Worm (Caenorhabditis elegans) whole organism, L3 larva: Measurements from ENCODE around the gene rad-23.

Experiments used
- R02D3.7 ChIP-seq: fragments of 150-350 bp; optimal IDR thresholded peaks from 2 replicates; lab custom pipeline; 2014; ENCODE audit warnings: missing biosample characterization, missing genetic modification characterization
- aly-2 ChIP-seq: fragments of 150-350 bp; optimal IDR thresholded peaks from 2 replicates; lab custom pipeline; 2014; ENCODE audit warnings: missing biosample characterization, missing genetic modification characterization
- ama-1 ChIP-seq: fragments of 150-350 bp; optimal IDR thresholded peaks from 2 replicates; lab custom pipeline; 2018
- ceh-16 ChIP-seq: sonication (generic microtip); optimal IDR thresholded peaks from 2 replicates; lab custom pipeline; 2017; ENCODE audit warnings: missing biosample characterization, missing genetic modification characterization
- ceh-28 ChIP-seq: fragments of 150-350 bp; optimal IDR thresholded peaks from 2 replicates; lab custom pipeline; 2014; ENCODE audit warnings: missing biosample characterization, missing genetic modification reagents, missing genetic modification characterization
- ceh-82 ChIP-seq: fragments of 150-350 bp; optimal IDR thresholded peaks from 2 replicates; lab custom pipeline; 2014; ENCODE audit warnings: missing biosample characterization, missing genetic modification characterization
- ceh-9 ChIP-seq: sonication (generic microtip); optimal IDR thresholded peaks from 2 replicates; lab custom pipeline; 2018; ENCODE audit warnings: missing biosample characterization, missing genetic modification characterization
- egl-5 ChIP-seq: fragments of 150-350 bp; optimal IDR thresholded peaks from 2 replicates; lab custom pipeline; 2017; ENCODE audit warnings: missing biosample characterization, missing genetic modification reagents, missing genetic modification characterization, inconsistent platforms
- elt-1 ChIP-seq: fragments of 150-350 bp; optimal IDR thresholded peaks from 2 replicates; lab custom pipeline; 2014; ENCODE audit warnings: missing biosample characterization, missing genetic modification characterization
- elt-2 ChIP-seq: sonication (generic microtip); optimal IDR thresholded peaks from 2 replicates; lab custom pipeline; 2016; ENCODE audit warnings: missing genetic modification reagents, mild to moderate bottlenecking, missing genetic modification characterization, missing compliant biosample characterization
- elt-3 ChIP-seq, 3 experiments: fragments of 150-350 bp in 1 of 3; sonication (generic microtip) in 2 of 3; optimal IDR thresholded peaks; 2 replicates in 2 of 3; 4 replicates in 1 of 3; lab custom pipeline; 2014 to 2017; ENCODE audit warnings: missing biosample characterization in 3 of 3, missing genetic modification characterization in 3 of 3
- eor-1 ChIP-seq, 2 experiments: fragments of 150-350 bp; optimal IDR thresholded peaks; 2 replicates each; lab custom pipeline; 2014 to 2018; ENCODE audit warnings: missing biosample characterization in 2 of 2, missing genetic modification characterization in 2 of 2
- fkh-10 ChIP-seq: sonication (generic microtip); optimal IDR thresholded peaks from 2 replicates; lab custom pipeline; 2017; ENCODE audit warnings: missing biosample characterization, missing genetic modification reagents, missing genetic modification characterization
- fkh-2 ChIP-seq: fragments of 150-350 bp; optimal IDR thresholded peaks from 2 replicates; lab custom pipeline; 2014; ENCODE audit warnings: missing biosample characterization, missing genetic modification reagents, missing genetic modification characterization
- fos-1 ChIP-seq: fragments of 150-350 bp; optimal IDR thresholded peaks from 2 replicates; lab custom pipeline; 2014; ENCODE audit warnings: missing biosample characterization, missing genetic modification characterization
- jun-1 ChIP-seq: fragments of 150-350 bp; optimal IDR thresholded peaks from 2 replicates; lab custom pipeline; 2014; ENCODE audit warnings: missing biosample characterization, missing genetic modification reagents, missing genetic modification characterization
- lin-39 ChIP-seq: fragments of 150-350 bp; optimal IDR thresholded peaks from 2 replicates; lab custom pipeline; 2018; ENCODE audit warnings: missing biosample characterization, missing genetic modification reagents, missing genetic modification characterization
- lsy-12 ChIP-seq: sonication (generic microtip); optimal IDR thresholded peaks from 2 replicates; lab custom pipeline; 2016; ENCODE audit warnings: mild to moderate bottlenecking, missing genetic modification characterization, missing compliant biosample characterization
- mdl-1 ChIP-seq: fragments of 150-350 bp; optimal IDR thresholded peaks from 2 replicates; lab custom pipeline; 2014; ENCODE audit warnings: missing biosample characterization, missing genetic modification characterization
- mml-1 ChIP-seq: fragments of 150-350 bp; sonication (generic microtip); optimal IDR thresholded peaks from 3 replicates; lab custom pipeline; 2014; ENCODE audit warnings: missing biosample characterization, missing genetic modification characterization
- nfya-1 ChIP-seq: sonication (generic microtip); optimal IDR thresholded peaks from 2 replicates; lab custom pipeline; 2017; ENCODE audit warnings: missing genetic modification characterization, mild to moderate bottlenecking, missing compliant biosample characterization, antibody characterized with exemption, moderate library complexity; ENCODE audit not compliant: insufficient read depth
- nhr-11 ChIP-seq: fragments of 150-350 bp; optimal IDR thresholded peaks from 2 replicates; lab custom pipeline; 2014; ENCODE audit warnings: missing biosample characterization, missing genetic modification characterization
- nhr-12 ChIP-seq: fragments of 150-350 bp; optimal IDR thresholded peaks from 2 replicates; lab custom pipeline; 2014; ENCODE audit warnings: missing biosample characterization, missing genetic modification characterization
- nhr-23 ChIP-seq: fragments of 150-350 bp; optimal IDR thresholded peaks from 2 replicates; lab custom pipeline; 2014; ENCODE audit warnings: missing biosample characterization, missing genetic modification reagents, missing genetic modification characterization
- nhr-237 ChIP-seq: fragments of 150-350 bp; optimal IDR thresholded peaks from 2 replicates; lab custom pipeline; 2014; ENCODE audit warnings: missing biosample characterization, missing genetic modification characterization
- nhr-25 ChIP-seq: sonication (generic microtip); optimal IDR thresholded peaks from 2 replicates; lab custom pipeline; 2017; ENCODE audit warnings: missing biosample characterization, missing genetic modification characterization
- nhr-43 ChIP-seq: sonication (generic microtip); optimal IDR thresholded peaks from 2 replicates; lab custom pipeline; 2016; ENCODE audit warnings: mild to moderate bottlenecking, missing genetic modification characterization, missing compliant biosample characterization; ENCODE audit not compliant: poor library complexity, severe bottlenecking
- nhr-67 ChIP-seq: fragments of 150-350 bp; optimal IDR thresholded peaks from 2 replicates; lab custom pipeline; 2014; ENCODE audit warnings: missing biosample characterization, missing genetic modification characterization
- nhr-76 ChIP-seq: fragments of 150-350 bp; sonication (generic microtip); optimal IDR thresholded peaks from 5 replicates; lab custom pipeline; 2014; ENCODE audit warnings: missing biosample characterization, missing genetic modification characterization
- nhr-77 ChIP-seq: fragments of 150-350 bp; optimal IDR thresholded peaks from 2 replicates; lab custom pipeline; 2014; ENCODE audit warnings: missing biosample characterization, missing genetic modification characterization
- pha-4 ChIP-seq: fragments of 150-350 bp; optimal IDR thresholded peaks from 2 replicates; lab custom pipeline; 2014; ENCODE audit warnings: missing biosample characterization, missing genetic modification reagents, missing genetic modification characterization
- pqm-1 ChIP-seq: fragments of 150-350 bp; optimal IDR thresholded peaks from 2 replicates; lab custom pipeline; 2017; ENCODE audit warnings: missing biosample characterization, missing genetic modification characterization, inconsistent platforms
- sea-2 ChIP-seq: fragments of 150-350 bp; sonication (generic microtip); optimal IDR thresholded peaks from 4 replicates; lab custom pipeline; 2014; ENCODE audit warnings: missing biosample characterization, missing genetic modification reagents, missing genetic modification characterization
- skn-1 ChIP-seq: fragments of 150-350 bp; optimal IDR thresholded peaks from 2 replicates; lab custom pipeline; 2014; ENCODE audit warnings: missing biosample characterization, missing genetic modification characterization
- snpc-4 ChIP-seq: fragments of 150-350 bp; optimal IDR thresholded peaks from 2 replicates; lab custom pipeline; 2014; ENCODE audit warnings: missing biosample characterization, missing genetic modification characterization
- tbx-2 ChIP-seq: sonication (generic microtip); optimal IDR thresholded peaks from 2 replicates; lab custom pipeline; 2016; ENCODE audit warnings: mild to moderate bottlenecking, missing genetic modification characterization, missing compliant biosample characterization
- unc-39 ChIP-seq: sonication (generic microtip); optimal IDR thresholded peaks from 4 replicates; lab custom pipeline; 2017; ENCODE audit warnings: missing biosample characterization, missing genetic modification characterization
- unc-62 ChIP-seq: fragments of 150-350 bp; sonication (generic microtip); optimal IDR thresholded peaks from 4 replicates; lab custom pipeline; 2014; ENCODE audit warnings: missing biosample characterization, missing genetic modification reagents, missing genetic modification characterization
- ztf-4 ChIP-seq: fragments of 150-350 bp; optimal IDR thresholded peaks from 2 replicates; lab custom pipeline; 2014; ENCODE audit warnings: missing biosample characterization, missing genetic modification characterization

rad-23 gene

ce11 chrII:11646874-11647273 lies 5.7 kb downstream of the rad-23 start:
- TF ChIP-seq egl-5 (tag; lab: Kevin White, UChicago) (no peak), elt-2 (peak; percentile 78)

- TF ChIP-seq pha-4 (peak; percentile 8), skn-1 (tag; lab: Kevin White, UChicago) (peak; percentile 17), nfya-1 (tag; lab: Kevin White, UChicago) (peak; percentile 40), nhr-43 (tag; lab: Kevin White, UChicago) (peak; percentile 2), nhr-25 (peak; percentile 27), nhr-67 (no peak), ama-1 (lab: Kevin White, UChicago) (no peak), elt-2 (peak; percentile 75), pqm-1 (peak; percentile 29)
Measured at ce11 chrII:11646276-11646797, 6.2 kb downstream of the rad-23 start, which contains the start of gene ghi-1. ghi-1 (plus strand) TSS chrII:11646747.

- TF ChIP-seq fos-1 (tag; lab: Kevin White, UChicago) (no peak), ceh-16 (tag; lab: Kevin White, UChicago) (no peak), jun-1 (no peak), nhr-43 (tag; lab: Kevin White, UChicago) (peak; percentile 51), elt-2 (no peak), fkh-10 (GFP tag; lab: Kevin White, UChicago) (no peak), nhr-25 (no peak)
Measured at ce11 chrII:11645383-11645782, 7.1 kb downstream of the rad-23 start.

- TF ChIP-seq nhr-77 (tag; lab: Kevin White, UChicago) = no peak
- TF ChIP-seq aly-2 = no peak
- TF ChIP-seq nhr-76 (tag; lab: Kevin White, UChicago) = no peak
- TF ChIP-seq mdl-1 (tag; lab: Kevin White, UChicago) = no peak
- no peak for TF ChIP-seq pha-4
- TF ChIP-seq ztf-4 (tag; lab: Kevin White, UChicago) = no peak
- no peak for TF ChIP-seq skn-1 (tag; lab: Kevin White, UChicago)
- TF ChIP-seq sea-2 (GFP tag; lab: Kevin White, UChicago) = no peak
- no peak for TF ChIP-seq unc-62 (GFP tag; lab: Kevin White, UChicago)
- no peak for TF ChIP-seq elt-1 (tag; lab: Kevin White, UChicago)
- TF ChIP-seq nhr-12 (tag; lab: Kevin White, UChicago) = no peak
- no peak for TF ChIP-seq nhr-237 (tag; lab: Kevin White, UChicago)
- TF ChIP-seq mml-1 (tag; lab: Kevin White, UChicago) = no peak
- TF ChIP-seq R02D3.7 = no peak
- no peak for TF ChIP-seq lsy-12 (tag; lab: Kevin White, UChicago)
- no peak for TF ChIP-seq nhr-23 (tag; lab: Kevin White, UChicago)
- TF ChIP-seq, all 47 proteins: peak for 0
Measured at ce11 chrII:11644535-11644934, 8.0 kb downstream of the rad-23 start.

- TF ChIP-seq ceh-16 (tag; lab: Kevin White, UChicago) = no peak
- no peak for TF ChIP-seq nhr-12 (tag; lab: Kevin White, UChicago)
- no peak for TF ChIP-seq sea-2 (GFP tag; lab: Kevin White, UChicago)
- TF ChIP-seq lsy-12 (tag; lab: Kevin White, UChicago) = no peak
- no peak for TF ChIP-seq ztf-4 (tag; lab: Kevin White, UChicago)
- peak; percentile 67 for TF ChIP-seq nfya-1 (tag; lab: Kevin White, UChicago)
Measured at ce11 chrII:11642736-11643135, 9.8 kb downstream of the rad-23 start.

- TF ChIP-seq R02D3.7 (no peak), eor-1 (tag; optimal IDR thresholded peaks at IDR 0.05; lab: Kevin White, UChicago) (no peak), jun-1 (no peak), snpc-4 (tag; lab: Kevin White, UChicago) (no peak), lin-39 (tag; lab: Kevin White, UChicago) (no peak), pha-4 (no peak), nhr-237 (tag; lab: Kevin White, UChicago) (no peak), fkh-10 (GFP tag; lab: Kevin White, UChicago) (no peak), nhr-11 (tag; lab: Kevin White, UChicago) (no peak), nhr-12 (tag; lab: Kevin White, UChicago) (no peak), fos-1 (tag; lab: Kevin White, UChicago) (no peak), nhr-77 (tag; lab: Kevin White, UChicago) (no peak), fkh-2 (no peak), mdl-1 (tag; lab: Kevin White, UChicago) (no peak), ceh-28 (tag; lab: Kevin White, UChicago) (no peak), mml-1 (tag; lab: Kevin White, UChicago) (no peak), ceh-82 (no peak), unc-62 (GFP tag; lab: Kevin White, UChicago) (no peak), unc-39 (no peak), ceh-9 (tag; lab: Kevin White, UChicago) (no peak), skn-1 (tag; lab: Kevin White, UChicago) (no peak), tbx-2 (tag; lab: Kevin White, UChicago) (peak; percentile 48), nhr-23 (tag; lab: Kevin White, UChicago) (peak; percentile 51), nhr-67 (no peak), ama-1 (lab: Kevin White, UChicago) (peak; percentile 17), ceh-16 (tag; lab: Kevin White, UChicago) (no peak), elt-3 (tag; optimal IDR thresholded peaks at IDR 0.05; lab: Kevin White, UChicago) (no peak), sea-2 (GFP tag; lab: Kevin White, UChicago) (no peak), aly-2 (no peak), nhr-43 (tag; lab: Kevin White, UChicago) (peak; percentile 64)
Measured at ce11 chrII:11642025-11642424, 10.5 kb downstream of the rad-23 start.
